Worm (Caenorhabditis elegans): ENCODE data around the gene ins-34.

The ins-34 gene

DNA sequence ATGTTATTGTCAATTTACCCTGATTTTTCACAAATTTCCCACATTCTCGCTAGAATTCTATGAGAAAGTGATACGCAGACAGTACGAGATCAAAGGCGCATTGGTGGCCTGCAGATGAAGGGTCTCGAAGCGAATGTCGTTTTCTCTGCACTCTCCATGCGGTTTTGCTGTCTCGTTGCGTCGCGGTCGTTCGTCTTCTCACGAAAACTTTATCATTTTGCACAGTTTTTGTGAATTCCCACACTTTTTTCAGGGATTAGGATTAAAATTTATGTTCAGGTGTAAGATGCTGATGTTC is 35.4 kb upstream of the ins-34 start (continued):
- TF ChIP-seq ceh-18 (tag; optimal IDR thresholded peaks at IDR 0.05) (peak; percentile 39), pros-1 (tag; optimal IDR thresholded peaks at IDR 0.05) (peak; percentile 30), C38D4.7 (GFP tag; optimal IDR thresholded peaks at IDR 0.05) (no peak), T23F11.4 (GFP tag; optimal IDR thresholded peaks at IDR 0.05) (no peak), ref-2 (tag; optimal IDR thresholded peaks at IDR 0.05) (peak; percentile 11), unc-3 (GFP tag; conservative IDR thresholded peaks at IDR 0.05) (no peak), unc-3 (tag; optimal IDR thresholded peaks at IDR 0.05) (no peak), unc-86 (tag; optimal IDR thresholded peaks at IDR 0.05) (no peak), ceh-14 (tag; optimal IDR thresholded peaks at IDR 0.05) (no peak), unc-55 (GFP tag; optimal IDR thresholded peaks at IDR 0.05) (peak; percentile 56), pat-9 (tag; optimal IDR thresholded peaks at IDR 0.05) (no peak), fkh-10 (GFP tag; optimal IDR thresholded peaks at IDR 0.05) (no peak), unc-42 (tag; optimal IDR thresholded peaks at IDR 0.05) (peak; percentile 10), ama-1 (optimal IDR thresholded peaks at IDR 0.05) (peak; percentile 57), syd-9 (tag; optimal IDR thresholded peaks at IDR 0.05) (no peak), pha-4 (tag; optimal IDR thresholded peaks at IDR 0.05) (no peak), ceh-2 (tag; optimal IDR thresholded peaks at IDR 0.05) (no peak), hlh-6 (tag; optimal IDR thresholded peaks at IDR 0.05) (no peak), ceh-31 (tag; optimal IDR thresholded peaks at IDR 0.05) (peak; percentile 45)

- TF ChIP-seq nhr-11 (tag; optimal IDR thresholded peaks at IDR 0.05) (no peak), nfya-1 (tag; optimal IDR thresholded peaks at IDR 0.05) (no peak), hlh-13 (GFP tag; optimal IDR thresholded peaks at IDR 0.05) (no peak), nhr-232 (tag; optimal IDR thresholded peaks at IDR 0.05) (no peak), hlh-6 (tag; optimal IDR thresholded peaks at IDR 0.05) (no peak), ceh-22 (tag; optimal IDR thresholded peaks at IDR 0.05) (no peak), sox-4 (tag; optimal IDR thresholded peaks at IDR 0.05) (no peak), npax-4 (tag; optimal IDR thresholded peaks at IDR 0.05) (no peak), che-1 (tag; optimal IDR thresholded peaks at IDR 0.05) (no peak), sdc-2 (tag; optimal IDR thresholded peaks at IDR 0.05) (no peak), hlh-8 (tag; optimal IDR thresholded peaks at IDR 0.05) (no peak), ama-1 (optimal IDR thresholded peaks at IDR 0.05) (no peak), ahr-1 (tag; optimal IDR thresholded peaks at IDR 0.05) (no peak)
Observed at ce11 chrIV:14071466-14071865, 34.9 kb upstream of the ins-34 start, which contains the start of gene ccar-1. Gene ccar-1 (plus strand): TSS chrIV:14071548.

DNA sequence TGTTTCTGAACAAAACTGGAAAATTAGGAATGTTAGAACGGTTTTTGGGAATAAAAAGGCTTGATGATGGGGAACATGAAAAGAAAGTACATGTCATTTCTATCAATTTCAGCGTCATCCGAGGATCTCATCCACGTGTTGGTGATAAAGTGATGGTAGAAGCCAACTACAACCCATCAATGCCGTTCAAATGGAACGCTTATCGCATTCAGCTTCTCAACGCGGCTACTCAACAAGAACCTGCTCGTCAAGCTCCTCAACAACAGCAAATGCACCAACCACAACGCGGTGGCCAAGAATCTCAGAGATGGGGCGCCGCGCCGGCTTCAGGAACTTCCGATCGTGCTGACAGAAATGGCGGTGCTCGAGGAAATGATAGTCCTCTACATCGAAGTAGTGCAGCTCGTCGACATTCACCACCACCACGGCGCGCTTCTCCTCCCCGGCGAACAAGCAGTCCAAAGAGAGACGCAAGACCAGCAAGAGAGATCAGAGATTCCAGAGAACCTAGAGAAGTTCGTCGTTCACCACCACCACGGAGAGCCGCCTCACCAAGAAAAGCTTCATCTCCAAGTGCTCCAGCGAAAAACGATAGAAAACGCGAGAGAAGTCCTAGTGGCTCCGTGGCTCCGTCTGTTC is 34.2 kb upstream of the ins-34 start:
- no peak for TF ChIP-seq pqm-1 (tag; optimal IDR thresholded peaks at IDR 0.05)
- TF ChIP-seq ttx-3 (tag; optimal IDR thresholded peaks at IDR 0.05), result no peak
- TF ChIP-seq ceh-31 (tag; optimal IDR thresholded peaks at IDR 0.05), result no peak
- no peak for TF ChIP-seq tbx-7 (tag; optimal IDR thresholded peaks at IDR 0.05)
- TF ChIP-seq ceh-30 (tag; optimal IDR thresholded peaks at IDR 0.05), result no peak
- TF ChIP-seq ceh-34 (tag; optimal IDR thresholded peaks at IDR 0.05), result no peak
- no peak for TF ChIP-seq hlh-30 (tag; optimal IDR thresholded peaks at IDR 0.05; ENCODE audit: insufficient read depth)
- TF ChIP-seq elt-2 (tag; optimal IDR thresholded peaks at IDR 0.05), result no peak
- TF ChIP-seq elt-4 (tag; optimal IDR thresholded peaks at IDR 0.05), result no peak
- TF ChIP-seq gmeb-2 (tag; optimal IDR thresholded peaks at IDR 0.05), result no peak
- TF ChIP-seq che-1 (tag; optimal IDR thresholded peaks at IDR 0.05), result no peak
- no peak for TF ChIP-seq ahr-1 (tag; optimal IDR thresholded peaks at IDR 0.05)

- no peak for TF ChIP-seq dmd-4 (tag; optimal IDR thresholded peaks at IDR 0.05; ENCODE audit: borderline replicate concordance)
- TF ChIP-seq ceh-45 (GFP tag; IDR thresholded peaks at IDR 0.05), result no peak
- no peak for TF ChIP-seq T23F11.4 (GFP tag; optimal IDR thresholded peaks at IDR 0.05)
- no peak for TF ChIP-seq ceh-48 (tag; optimal IDR thresholded peaks at IDR 0.05)
- TF ChIP-seq K02D7.2 (tag; optimal IDR thresholded peaks at IDR 0.05), result no peak
- TF ChIP-seq ahr-1 (tag; optimal IDR thresholded peaks at IDR 0.05), result no peak
- TF ChIP-seq elt-4 (tag; optimal IDR thresholded peaks at IDR 0.05), result no peak
- no peak for TF ChIP-seq C08G9.2 (tag; optimal IDR thresholded peaks at IDR 0.05)
- TF ChIP-seq mec-3 (tag; optimal IDR thresholded peaks at IDR 0.05; ENCODE audit: borderline replicate concordance), result no peak
- no peak for TF ChIP-seq pat-9 (tag; optimal IDR thresholded peaks at IDR 0.05)
Observed at ce11 chrIV:14074456-14074855, 31.9 kb upstream of the ins-34 start.

Measured in whole organism, late embryonic.